Comparison of ENCODE assay signal across 1 worm cellular context in genomic region chrX:2216662-2217061, ce11.
TF ChIP-seq lines count a peak whose summit lies in the region.

No protein-coding gene starts in this region.

TF ChIP-seq in whole organism, L2 larva, 48 proteins besides CTCF, POLR2A, EP300 and RAD21 (continued from another document):
- TF ChIP-seq ceh-16 (tag; optimal IDR thresholded peaks at IDR 0.05; lab: Kevin White, UChicago) (peak; percentile 93), unc-62 (GFP tag; optimal IDR thresholded peaks at IDR 0.05; lab: Kevin White, UChicago) (no peak), snpc-4 (tag; optimal IDR thresholded peaks at IDR 0.05; lab: Kevin White, UChicago) (no peak), ztf-4 (tag; optimal IDR thresholded peaks at IDR 0.05; lab: Kevin White, UChicago) (no peak), elt-1 (tag; optimal IDR thresholded peaks at IDR 0.05; lab: Kevin White, UChicago) (no peak), elt-3 (tag; optimal IDR thresholded peaks at IDR 0.05; lab: Kevin White, UChicago) (no peak), lin-13 (GFP tag; optimal IDR thresholded peaks at IDR 0.05; lab: Kevin White, UChicago) (no peak), gmeb-1 (tag; optimal IDR thresholded peaks at IDR 0.05; lab: Kevin White, UChicago) (no peak), fos-1 (tag; optimal IDR thresholded peaks at IDR 0.05; lab: Kevin White, UChicago) (no peak), mbf-1 (tag; optimal IDR thresholded peaks at IDR 0.05; lab: Kevin White, UChicago) (no peak), ztf-1 (GFP tag; conservative IDR thresholded peaks at IDR 0.05; lab: Robert Waterston, UW) (no peak), ztf-11 (tag; optimal IDR thresholded peaks at IDR 0.05; lab: Kevin White, UChicago) (no peak), crh-2 (tag; optimal IDR thresholded peaks at IDR 0.05; lab: Kevin White, UChicago) (no peak), lin-11 (tag; optimal IDR thresholded peaks at IDR 0.05; lab: Kevin White, UChicago) (no peak), nhr-77 (tag; optimal IDR thresholded peaks at IDR 0.05; lab: Kevin White, UChicago) (no peak), peb-1 (tag; optimal IDR thresholded peaks at IDR 0.05; lab: Kevin White, UChicago) (peak; percentile 99), mab-5 (tag; optimal IDR thresholded peaks at IDR 0.05; lab: Kevin White, UChicago) (no peak), nhr-11 (tag; optimal IDR thresholded peaks at IDR 0.05; lab: Kevin White, UChicago) (no peak), mdl-1 (tag; optimal IDR thresholded peaks at IDR 0.05; lab: Kevin White, UChicago) (no peak), egl-27 (tag; optimal IDR thresholded peaks at IDR 0.05; lab: Kevin White, UChicago) (no peak), zag-1 (tag; optimal IDR thresholded peaks at IDR 0.05; lab: Kevin White, UChicago) (no peak), blmp-1 (tag; optimal IDR thresholded peaks at IDR 0.05; lab: Kevin White, UChicago; ENCODE audit: insufficient read depth) (no peak), nhr-21 (tag; optimal IDR thresholded peaks at IDR 0.05; lab: Kevin White, UChicago) (peak; percentile 68), nhr-6 (tag; optimal IDR thresholded peaks at IDR 0.05; lab: Kevin White, UChicago) (no peak), F13H6.1 (tag; optimal IDR thresholded peaks at IDR 0.05; lab: Kevin White, UChicago) (no peak)
